Fruit fly (Drosophila melanogaster) whole organism, adult: ENCODE results near the gene CHMP2B.
A peak's percentile ranks its signal among the peaks of the same experiment; 100 is the strongest.

ENCODE experiments used
- CG11617 ChIP-seq: fragments of 200-800 bp; sonication (Bioruptor generic); optimal IDR thresholded peaks from 2 replicates; lab custom pipeline; 2017; ENCODE audit warnings: mild to moderate bottlenecking, missing biosample characterization, missing genetic modification reagents, missing genetic modification characterization
- CG12768 ChIP-seq: fragments of 200-800 bp; sonication (Bioruptor generic); optimal IDR thresholded peaks from 2 replicates; lab custom pipeline; 2017; ENCODE audit warnings: missing biosample characterization, missing genetic modification characterization, mild to moderate bottlenecking, moderate library complexity, missing genetic modification reagents
- CG14711 ChIP-seq: fragments of 200-800 bp; sonication (Bioruptor generic); optimal IDR thresholded peaks from 2 replicates; lab custom pipeline; 2018; ENCODE audit warnings: missing biosample characterization, mild to moderate bottlenecking, missing genetic modification characterization, moderate library complexity
- CG1620 ChIP-seq: fragments of 200-800 bp; sonication (Bioruptor generic); optimal IDR thresholded peaks from 2 replicates; lab custom pipeline; 2016; ENCODE audit warnings: missing biosample characterization, missing genetic modification characterization
- CG33017 ChIP-seq: fragments of 200-800 bp; sonication (Bioruptor generic); optimal IDR thresholded peaks from 2 replicates; lab custom pipeline; 2018; ENCODE audit warnings: missing biosample characterization, mild to moderate bottlenecking, missing genetic modification characterization, moderate library complexity
- CG5204 ChIP-seq: fragments of 200-800 bp; sonication (Bioruptor generic); optimal IDR thresholded peaks from 2 replicates; lab custom pipeline; 2016; ENCODE audit warnings: missing biosample characterization, missing genetic modification characterization
- CG7045 ChIP-seq: fragments of 200-800 bp; sonication (Bioruptor generic); optimal IDR thresholded peaks from 2 replicates; lab custom pipeline; 2017; ENCODE audit warnings: missing biosample characterization, mild to moderate bottlenecking, missing genetic modification characterization
- CG7101 ChIP-seq: fragments of 200-800 bp; sonication (Bioruptor generic); optimal IDR thresholded peaks from 2 replicates; lab custom pipeline; 2018; ENCODE audit warnings: missing biosample characterization, mild to moderate bottlenecking, missing genetic modification characterization, moderate library complexity
- Clk ChIP-seq: fragments of 200-800 bp; sonication (Bioruptor generic); optimal IDR thresholded peaks from 2 replicates; lab custom pipeline; 2017; ENCODE audit warnings: missing biosample characterization, missing genetic modification characterization
- Crg-1 ChIP-seq: fragments of 200-800 bp; sonication (Bioruptor generic); optimal IDR thresholded peaks from 2 replicates; lab custom pipeline; 2016; ENCODE audit warnings: missing biosample characterization, missing genetic modification characterization
- Hr96 ChIP-seq: fragments of 200-800 bp; sonication (Bioruptor generic); optimal IDR thresholded peaks from 2 replicates; lab custom pipeline; 2016; ENCODE audit warnings: missing biosample characterization, missing genetic modification characterization
- Mnt ChIP-seq: fragments of 200-800 bp; sonication (Bioruptor generic); optimal IDR thresholded peaks from 2 replicates; lab custom pipeline; 2016; ENCODE audit warnings: missing biosample characterization, mild to moderate bottlenecking, missing genetic modification characterization
- bab1 ChIP-seq: fragments of 200-800 bp; sonication (Bioruptor generic); optimal IDR thresholded peaks from 3 replicates; lab custom pipeline; 2019; ENCODE audit warnings: missing biosample characterization, mild to moderate bottlenecking, missing genetic modification characterization, moderate library complexity
- cic ChIP-seq: fragments of 200-800 bp; sonication (Bioruptor generic); optimal IDR thresholded peaks from 2 replicates; lab custom pipeline; 2017; ENCODE audit warnings: missing biosample characterization, mild to moderate bottlenecking, missing genetic modification characterization, moderate library complexity
- cnc ChIP-seq, 2 experiments: fragments of >200 bp; optimal IDR thresholded peaks; 2 replicates each; lab custom pipeline; 2017
- kay ChIP-seq: fragments of 200-800 bp; sonication (Bioruptor generic); peaks from one replicate; lab custom pipeline; 2016; ENCODE audit warnings: missing biosample characterization, missing genetic modification characterization, borderline replicate concordance
- ovo ChIP-seq: fragments of 200-800 bp; sonication (Bioruptor generic); optimal IDR thresholded peaks from 2 replicates; lab custom pipeline; 2016; ENCODE audit warnings: missing biosample characterization, missing genetic modification characterization
- pad ChIP-seq: fragments of 200-800 bp; sonication (Bioruptor generic); optimal IDR thresholded peaks from 3 replicates; lab custom pipeline; 2017; ENCODE audit warnings: missing biosample characterization, missing genetic modification characterization, mild to moderate bottlenecking, moderate library complexity, missing genetic modification reagents
- tj ChIP-seq: fragments of 200-800 bp; sonication (Bioruptor generic); optimal IDR thresholded peaks from 3 replicates; lab custom pipeline; 2017; ENCODE audit warnings: missing biosample characterization, mild to moderate bottlenecking, missing genetic modification characterization, moderate library complexity
- toe ChIP-seq: fragments of 200-800 bp; sonication (Bioruptor generic); optimal IDR thresholded peaks from 2 replicates; lab custom pipeline; 2016; ENCODE audit warnings: missing biosample characterization, missing genetic modification characterization

CHMP2B gene

DNA sequence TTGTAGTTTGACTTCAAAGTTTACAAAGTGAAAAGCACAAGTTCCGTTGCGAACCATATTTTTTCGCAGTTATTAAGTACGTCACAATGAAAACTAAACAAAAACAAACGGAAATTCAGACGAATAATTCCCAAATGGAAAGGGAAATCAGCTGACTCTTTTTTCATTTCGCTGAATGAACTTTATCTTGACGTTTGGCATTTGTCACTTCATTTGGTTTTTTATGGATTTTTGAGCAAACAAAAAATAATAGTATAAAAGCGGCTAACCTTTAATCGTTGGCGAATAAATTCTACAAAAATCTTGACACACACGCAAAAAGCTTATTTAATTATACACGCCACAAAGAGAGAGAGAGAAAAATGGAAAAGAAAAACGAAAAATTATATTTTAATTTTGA, 44.2 kb downstream of the CHMP2B start:
- TF ChIP-seq CG7101 (tag; lab: Kevin White, UChicago) (no peak), kay (peak; percentile 95)

DNA sequence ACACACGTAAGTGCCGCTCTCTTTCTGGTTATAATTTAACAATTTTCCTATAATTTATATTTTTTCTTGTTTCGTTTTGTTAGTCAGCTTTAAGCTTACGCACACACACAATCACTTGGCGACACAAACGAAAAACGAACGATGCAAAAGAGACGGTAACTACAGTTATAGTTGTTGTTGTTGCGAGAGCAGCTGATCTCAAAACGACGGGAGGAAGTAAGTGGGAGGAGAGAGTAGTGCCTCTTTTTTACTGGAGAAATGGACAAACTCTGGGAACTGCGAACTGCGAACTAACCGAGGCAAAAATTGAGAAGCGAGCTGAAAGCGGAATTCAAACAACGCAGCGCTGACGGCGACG, 45.1 kb downstream of the CHMP2B start:
- TF ChIP-seq toe, result no peak
- TF ChIP-seq CG33017 (tag; lab: Kevin White, UChicago), result no peak
- TF ChIP-seq ovo (GFP tag; lab: Kevin White, UChicago), result peak; percentile 53
- no peak for TF ChIP-seq tj (GFP tag; lab: Kevin White, UChicago)
- TF ChIP-seq cic (GFP tag; lab: Kevin White, UChicago), result no peak
- TF ChIP-seq Hr96 (GFP tag; lab: Kevin White, UChicago), result no peak
- peak; percentile 51 for TF ChIP-seq kay

DNA sequence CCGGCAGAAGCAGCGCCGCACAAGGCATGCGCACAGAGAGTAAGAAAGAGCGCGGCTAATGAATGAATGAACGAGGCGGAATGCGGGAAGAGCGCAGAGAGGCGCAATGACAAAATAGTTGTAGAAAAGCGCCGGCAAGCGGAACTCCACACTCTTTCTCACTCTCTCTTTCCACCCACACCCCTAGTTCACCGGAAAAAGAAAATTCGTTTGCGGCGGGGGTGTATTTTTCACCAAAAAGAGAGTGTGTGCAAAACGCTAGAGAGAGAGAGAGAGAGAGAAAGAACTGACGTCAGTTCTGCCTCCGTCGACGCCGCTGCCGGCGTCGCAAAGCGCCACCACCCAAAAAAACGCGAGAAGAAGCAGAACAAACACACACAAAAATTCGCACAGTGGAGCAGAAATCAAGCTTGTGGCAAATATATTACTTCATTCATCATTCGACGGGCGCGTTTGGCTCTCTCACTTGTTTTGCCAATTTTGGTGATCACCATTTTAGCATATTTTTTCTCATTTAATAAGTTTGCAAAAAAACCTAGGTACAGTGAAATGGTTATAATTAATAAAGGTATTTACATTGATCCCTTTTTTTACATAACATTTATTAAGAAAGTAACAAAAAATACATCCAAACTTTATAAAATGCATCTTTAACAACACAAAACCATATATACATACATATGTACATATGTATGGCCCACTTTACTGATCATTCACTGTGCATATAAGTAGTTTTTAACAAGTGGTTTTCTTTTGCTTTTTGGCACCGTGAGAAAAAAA, 45.6 kb downstream of the CHMP2B start:
- TF ChIP-seq CG14711 (tag; lab: Kevin White, UChicago) (no peak), Hr96 (GFP tag; lab: Kevin White, UChicago) (no peak), pad (GFP tag; lab: Kevin White, UChicago) (peak; percentile 48), Clk (GFP tag; lab: Kevin White, UChicago) (no peak), toe (no peak), ovo (GFP tag; lab: Kevin White, UChicago) (no peak), tj (GFP tag; lab: Kevin White, UChicago) (peak; percentile 37), CG33017 (tag; lab: Kevin White, UChicago) (no peak), bab1 (GFP tag; lab: Kevin White, UChicago) (no peak), kay (no peak), Mnt (GFP tag; lab: Kevin White, UChicago) (no peak), cic (GFP tag; lab: Kevin White, UChicago) (peak; percentile 83), Crg-1 (GFP tag; lab: Kevin White, UChicago) (no peak), CG7101 (tag; lab: Kevin White, UChicago) (no peak), CG12768 (GFP tag; lab: Kevin White, UChicago) (no peak), CG1620 (GFP tag; lab: Kevin White, UChicago) (no peak), CG5204 (GFP tag; lab: Kevin White, UChicago) (no peak), CG7045 (GFP tag; lab: Kevin White, UChicago) (no peak)

DNA sequence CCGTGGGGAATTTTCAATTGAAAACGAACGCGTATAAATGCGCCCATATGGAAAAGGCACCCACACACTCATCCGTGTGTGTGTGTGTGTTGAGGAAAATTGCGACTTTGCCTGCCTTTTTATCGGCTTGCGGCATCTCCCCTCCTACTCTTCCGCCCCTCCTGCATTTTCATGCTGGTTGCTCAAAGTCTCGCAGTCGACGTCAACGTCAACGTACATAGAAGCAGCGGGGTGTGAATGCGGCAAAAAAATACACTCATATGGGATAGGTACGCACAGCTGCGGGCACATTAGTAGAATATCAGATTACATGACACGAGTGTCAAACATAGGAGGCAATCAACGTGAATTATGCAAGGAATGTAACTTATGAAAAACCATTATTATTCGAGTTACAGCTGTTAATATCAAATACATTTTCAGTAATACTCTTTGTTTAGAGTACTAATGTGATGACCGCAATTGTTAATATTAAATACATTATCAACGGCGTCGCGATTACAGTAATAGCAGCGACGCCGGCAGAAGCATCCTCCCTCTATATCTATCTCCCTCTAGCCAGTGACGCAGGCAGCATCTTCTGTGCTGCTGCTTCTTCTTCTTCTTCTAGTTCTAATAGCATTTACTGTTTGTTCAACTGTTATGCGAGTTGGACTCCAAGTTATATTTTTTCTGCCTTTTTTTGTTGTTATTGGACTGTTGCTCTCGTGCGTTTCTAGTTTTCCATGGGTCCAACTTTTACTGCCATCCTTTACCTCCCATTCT, 47.6 kb downstream of the CHMP2B start:
- TF ChIP-seq CG7101 (tag; lab: Kevin White, UChicago) (peak; percentile 65), ovo (GFP tag; lab: Kevin White, UChicago) (peak; percentile 32), CG7045 (GFP tag; lab: Kevin White, UChicago) (peak; percentile 73), CG1620 (GFP tag; lab: Kevin White, UChicago) (no peak), tj (GFP tag; lab: Kevin White, UChicago) (peak; percentile 10), CG33017 (tag; lab: Kevin White, UChicago) (peak; percentile 77), CG12768 (GFP tag; lab: Kevin White, UChicago) (peak; percentile 51), CG5204 (GFP tag; lab: Kevin White, UChicago) (peak; percentile 24), cic (GFP tag; lab: Kevin White, UChicago) (peak; percentile 69), CG11617 (peak; percentile 53), Mnt (GFP tag; lab: Kevin White, UChicago) (no peak), pad (GFP tag; lab: Kevin White, UChicago) (peak; percentile 80), Hr96 (GFP tag; lab: Kevin White, UChicago) (peak; percentile 41), Crg-1 (GFP tag; lab: Kevin White, UChicago) (peak; percentile 7), CG14711 (tag; lab: Kevin White, UChicago) (peak; percentile 71), cnc (optimal IDR thresholded peaks at IDR 0.05; lab: Kevin White, UChicago) (no peak), toe (peak; percentile 47), bab1 (GFP tag; lab: Kevin White, UChicago) (peak; percentile 14), kay (peak; percentile 70), Clk (GFP tag; lab: Kevin White, UChicago) (peak; percentile 40)

DNA sequence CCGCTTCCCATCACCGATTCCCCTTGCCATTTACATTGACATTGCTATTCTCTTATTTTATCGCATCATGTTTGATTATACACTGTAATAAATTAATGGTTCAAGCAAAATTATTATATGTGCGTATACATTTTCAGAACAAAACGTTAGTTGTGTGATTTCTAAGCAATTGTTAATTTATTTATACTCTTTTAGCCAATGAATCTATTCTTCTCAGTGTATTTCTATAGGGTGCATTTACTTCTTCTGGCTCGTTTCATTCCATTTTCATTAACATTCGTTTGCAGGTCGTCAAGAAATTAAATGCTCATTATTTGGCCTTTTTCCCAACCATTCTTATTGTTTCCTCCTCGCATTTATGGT, 48.1 kb downstream of the CHMP2B start:
- TF ChIP-seq toe (no peak), CG14711 (tag; lab: Kevin White, UChicago) (peak; percentile 71), bab1 (GFP tag; lab: Kevin White, UChicago) (peak; percentile 80), CG5204 (GFP tag; lab: Kevin White, UChicago) (peak; percentile 22), CG7101 (tag; lab: Kevin White, UChicago) (peak; percentile 38), kay (no peak)

DNA sequence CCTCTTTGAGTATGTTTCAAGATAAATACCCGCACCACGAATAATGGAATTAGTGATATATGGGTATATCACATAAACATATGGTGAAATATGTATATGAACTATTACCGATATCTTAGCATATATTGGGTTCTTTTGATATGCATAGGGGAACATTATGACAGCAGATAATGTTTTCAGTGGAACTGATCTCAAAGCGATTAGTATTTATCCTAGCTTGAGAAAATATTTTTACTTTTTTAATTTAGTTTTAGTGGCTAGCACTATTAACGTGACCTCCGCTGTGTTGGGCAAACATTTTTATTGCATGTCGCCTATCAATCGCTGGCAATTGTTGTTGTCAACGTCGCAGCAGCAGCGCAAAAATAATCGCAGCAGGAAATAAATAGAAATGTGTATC, 49.0 kb downstream of the CHMP2B start:
- TF ChIP-seq Clk (GFP tag; lab: Kevin White, UChicago) (no peak), cic (GFP tag; lab: Kevin White, UChicago) (no peak), tj (GFP tag; lab: Kevin White, UChicago) (peak; percentile 2), CG14711 (tag; lab: Kevin White, UChicago) (peak; percentile 7), bab1 (GFP tag; lab: Kevin White, UChicago) (peak; percentile 29)
